Comparison of ENCODE assay signal across 3 fruit fly cellular contexts in the genomic region with DNA sequence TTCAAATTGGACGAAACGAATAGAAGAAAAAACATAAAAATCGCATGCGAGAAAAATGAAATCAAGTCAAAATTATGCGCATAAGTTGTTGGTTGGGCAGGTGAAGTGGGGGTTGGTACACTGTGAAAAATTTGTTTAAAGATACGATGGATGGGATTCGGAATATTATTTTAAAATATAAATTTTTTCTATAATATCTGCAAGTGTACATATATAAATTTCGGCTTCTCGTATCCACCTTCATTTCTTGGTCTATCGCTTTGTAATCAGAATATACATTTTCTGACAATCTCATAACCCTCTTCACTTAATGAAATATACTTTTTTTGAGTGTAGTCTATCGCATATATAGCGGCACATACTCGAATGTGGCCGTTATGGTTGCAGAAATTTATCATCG.
TF ChIP-seq lines count a peak whose summit lies in the region.

No protein-coding gene starts in this region.

- no peak for TF ChIP-seq CTCF in whole organism, embryonic (GFP tag; optimal IDR thresholded peaks at IDR 0.05; lab: Kevin White, UChicago)

TF ChIP-seq in whole organism, embryonic, 481 proteins besides CTCF, POLR2A, EP300 and RAD21 (continues in another document):
- TF ChIP-seq CG34224 (GFP tag; IDR thresholded peaks at IDR 0.05; lab: Robert Waterston, UW; ENCODE audit: partially characterized antibody): no peak
- peak; percentile 53 for TF ChIP-seq Ptx1 (GFP tag; IDR thresholded peaks at IDR 0.05; lab: Robert Waterston, UW)
- peak; percentile 8 for TF ChIP-seq PHDP (tag; optimal IDR thresholded peaks at IDR 0.05; lab: Kevin White, UChicago)
- peak; percentile 0 for TF ChIP-seq bcd (GFP tag; optimal IDR thresholded peaks at IDR 0.05; lab: Kevin White, UChicago)
- peak; percentile 52 for TF ChIP-seq Oli (tag; optimal IDR thresholded peaks at IDR 0.05; lab: Kevin White, UChicago)
- TF ChIP-seq eyg (GFP tag; optimal IDR thresholded peaks at IDR 0.05; lab: Kevin White, UChicago): no peak
- TF ChIP-seq eve (GFP tag; optimal IDR thresholded peaks at IDR 0.05; lab: Kevin White, UChicago): peak in 1 of 2 experiments; percentile 28
- peak; percentile 8 for TF ChIP-seq CG12659 (GFP tag; optimal IDR thresholded peaks at IDR 0.05; lab: Kevin White, UChicago)
- TF ChIP-seq vvl (GFP tag; IDR thresholded peaks at IDR 0.05; lab: Robert Waterston, UW): peak; percentile 77
- TF ChIP-seq sens (GFP tag; lab: Kevin White, UChicago): peak; percentile 61
- TF ChIP-seq CG13424 (tag; optimal IDR thresholded peaks at IDR 0.05; lab: Kevin White, UChicago): peak; percentile 32
- peak; percentile 28 for TF ChIP-seq Meics (GFP tag; optimal IDR thresholded peaks at IDR 0.05; lab: Kevin White, UChicago)
- TF ChIP-seq CG30431 (GFP tag; optimal IDR thresholded peaks at IDR 0.05; lab: Kevin White, UChicago): peak; percentile 4
- TF ChIP-seq Sox102F (GFP tag; optimal IDR thresholded peaks at IDR 0.05; lab: Kevin White, UChicago): peak; percentile 69
- TF ChIP-seq tin (GFP tag; optimal IDR thresholded peaks at IDR 0.05; lab: Kevin White, UChicago): peak; percentile 5
- no peak for TF ChIP-seq pan (optimal IDR thresholded peaks at IDR 0.05; lab: Kevin White, UChicago)
- TF ChIP-seq pan (GFP tag; optimal IDR thresholded peaks at IDR 0.05 in 1 of 2, IDR thresholded peaks at IDR 0.05 in 1 of 2): peak in 1 of 2 experiments; percentile 37
- TF ChIP-seq CG15269 (tag; optimal IDR thresholded peaks at IDR 0.05; lab: Kevin White, UChicago): peak; percentile 55
- peak in 1 of 2 experiments; percentile 58 for TF ChIP-seq Hr51 (GFP tag; optimal IDR thresholded peaks at IDR 0.05; lab: Kevin White, UChicago)
- TF ChIP-seq CG2678 (tag; optimal IDR thresholded peaks at IDR 0.05; lab: Kevin White, UChicago): peak; percentile 32
- TF ChIP-seq CG8944 (GFP tag; optimal IDR thresholded peaks at IDR 0.05; lab: Kevin White, UChicago): no peak
- no peak for TF ChIP-seq Gug (GFP tag; IDR thresholded peaks at IDR 0.05; lab: Robert Waterston, UW)
- peak; percentile 44; the same call in 1 of the 2 replicates for TF ChIP-seq HLH3B (GFP tag; IDR thresholded peaks at IDR 0.05; lab: Robert Waterston, UW)
- TF ChIP-seq CG9817 (tag; optimal IDR thresholded peaks at IDR 0.05; lab: Kevin White, UChicago): peak; percentile 0
- peak; percentile 32 for TF ChIP-seq CG18262 (tag; optimal IDR thresholded peaks at IDR 0.05; lab: Kevin White, UChicago)
- TF ChIP-seq CG17385 (GFP tag; optimal IDR thresholded peaks at IDR 0.05; lab: Kevin White, UChicago): peak; percentile 13
- peak; percentile 2 for TF ChIP-seq CG8388 (GFP tag; optimal IDR thresholded peaks at IDR 0.05; lab: Kevin White, UChicago)
- peak; percentile 17 for TF ChIP-seq Mad (GFP tag; optimal IDR thresholded peaks at IDR 0.05; lab: Kevin White, UChicago)

TF ChIP-seq in whole organism, prepupa, 60 proteins besides CTCF, POLR2A, EP300 and RAD21 (continues in another document):
- TF ChIP-seq CG6792 (GFP tag; optimal IDR thresholded peaks at IDR 0.05; lab: Kevin White, UChicago) (peak; percentile 41), eg (GFP tag; IDR thresholded peaks at IDR 0.05; lab: Robert Waterston, UW) (peak; percentile 79), Eip93F (GFP tag; optimal IDR thresholded peaks at IDR 0.05; lab: Kevin White, UChicago) (no peak), achi (GFP tag; optimal IDR thresholded peaks at IDR 0.05; lab: Kevin White, UChicago) (peak; percentile 58), CG6808 (GFP tag; optimal IDR thresholded peaks at IDR 0.05; lab: Kevin White, UChicago) (no peak), CG31627 (GFP tag; optimal IDR thresholded peaks at IDR 0.05; lab: Kevin White, UChicago) (no peak), CG3919 (GFP tag; optimal IDR thresholded peaks at IDR 0.05; lab: Kevin White, UChicago) (peak; percentile 64), Sox102F (GFP tag; optimal IDR thresholded peaks at IDR 0.05; lab: Kevin White, UChicago) (peak; percentile 16), fd59A (GFP tag; optimal IDR thresholded peaks at IDR 0.05; lab: Kevin White, UChicago) (no peak), Sox14 (GFP tag; optimal IDR thresholded peaks at IDR 0.05; lab: Kevin White, UChicago) (no peak), CG9139 (GFP tag; optimal IDR thresholded peaks at IDR 0.05; lab: Kevin White, UChicago) (no peak), CG7368 (GFP tag; optimal IDR thresholded peaks at IDR 0.05; lab: Kevin White, UChicago) (no peak), CG8119 (GFP tag; IDR thresholded peaks at IDR 0.05; lab: Robert Waterston, UW) (peak; percentile 88), topi (GFP tag; optimal IDR thresholded peaks at IDR 0.05; lab: Kevin White, UChicago) (peak; percentile 33), Ets21C (GFP tag; optimal IDR thresholded peaks at IDR 0.05; lab: Kevin White, UChicago) (no peak), net (GFP tag; optimal IDR thresholded peaks at IDR 0.05; lab: Kevin White, UChicago) (peak; percentile 42), salr (GFP tag; optimal IDR thresholded peaks at IDR 0.05; lab: Kevin White, UChicago) (peak in 1 of 2 experiments; percentile 62), CG15336 (GFP tag; IDR thresholded peaks at IDR 0.05; lab: Robert Waterston, UW) (peak; percentile 85), Ets96B (tag; optimal IDR thresholded peaks at IDR 0.05; lab: Kevin White, UChicago) (no peak), CG6854 (GFP tag; optimal IDR thresholded peaks at IDR 0.05; lab: Kevin White, UChicago) (no peak), Hr38 (GFP tag; optimal IDR thresholded peaks at IDR 0.05; lab: Kevin White, UChicago) (no peak), CG10631 (GFP tag; optimal IDR thresholded peaks at IDR 0.05; lab: Kevin White, UChicago) (peak; percentile 27), Sox15 (GFP tag; optimal IDR thresholded peaks at IDR 0.05; lab: Kevin White, UChicago) (no peak), CG4318 (GFP tag; optimal IDR thresholded peaks at IDR 0.05; lab: Kevin White, UChicago) (peak; percentile 81), CG11294 (GFP tag; IDR thresholded peaks at IDR 0.05; lab: Robert Waterston, UW) (no peak), Met (GFP tag; optimal IDR thresholded peaks at IDR 0.05; lab: Kevin White, UChicago) (peak; percentile 42), cyc (GFP tag; optimal IDR thresholded peaks at IDR 0.05; lab: Kevin White, UChicago) (no peak), Eip78C (GFP tag; lab: Kevin White, UChicago) (peak; percentile 89), vri (GFP tag; optimal IDR thresholded peaks at IDR 0.05; lab: Kevin White, UChicago) (no peak), CG32006 (GFP tag; optimal IDR thresholded peaks at IDR 0.05; lab: Kevin White, UChicago) (peak; percentile 91), lz (GFP tag; optimal IDR thresholded peaks at IDR 0.05; lab: Kevin White, UChicago) (peak; percentile 16), acj6 (GFP tag; optimal IDR thresholded peaks at IDR 0.05; lab: Kevin White, UChicago) (peak; percentile 43)

TF ChIP-seq in whole organism, pupa, 21 proteins besides CTCF, POLR2A, EP300 and RAD21:
- TF ChIP-seq CG34367 (tag; optimal IDR thresholded peaks at IDR 0.05; lab: Kevin White, UChicago) (no peak), CG12605 (GFP tag; IDR thresholded peaks at IDR 0.05; lab: Robert Waterston, UW) (no peak), CG10348 (GFP tag; IDR thresholded peaks at IDR 0.05; lab: Robert Waterston, UW) (0 out of 2 replicates have a peak, but pooled peaks have one; percentile 11), Ets98B (GFP tag; IDR thresholded peaks at IDR 0.05; lab: Robert Waterston, UW) (peak; percentile 76), Pif1A (GFP tag; optimal IDR thresholded peaks at IDR 0.05; lab: Kevin White, UChicago) (peak; percentile 46), CG4496 (GFP tag; IDR thresholded peaks at IDR 0.05; lab: Robert Waterston, UW) (peak; percentile 69; the same call in 2 of the 3 replicates), CG14655 (GFP tag; optimal IDR thresholded peaks at IDR 0.05; lab: Kevin White, UChicago) (peak; percentile 59), EcR (GFP tag; optimal IDR thresholded peaks at IDR 0.05; lab: Kevin White, UChicago) (no peak), D1 (tag; optimal IDR thresholded peaks at IDR 0.05; lab: Kevin White, UChicago) (no peak), CG9948 (tag; optimal IDR thresholded peaks at IDR 0.05; lab: Kevin White, UChicago) (no peak), CG17806 (tag; optimal IDR thresholded peaks at IDR 0.05; lab: Kevin White, UChicago) (no peak), Snoo (tag; optimal IDR thresholded peaks at IDR 0.05; lab: Kevin White, UChicago) (peak; percentile 14), CG15710 (tag; optimal IDR thresholded peaks at IDR 0.05; lab: Kevin White, UChicago) (no peak), CG32121 (GFP tag; IDR thresholded peaks at IDR 0.05; lab: Robert Waterston, UW) (peak; percentile 77), gl (tag; optimal IDR thresholded peaks at IDR 0.05; lab: Kevin White, UChicago) (no peak), CG8301 (tag; optimal IDR thresholded peaks at IDR 0.05; lab: Kevin White, UChicago) (peak; percentile 65), CG8159 (tag; optimal IDR thresholded peaks at IDR 0.05; lab: Kevin White, UChicago) (no peak), Pif1B (GFP tag; optimal IDR thresholded peaks at IDR 0.05; lab: Kevin White, UChicago) (peak; percentile 22), rn (GFP tag; IDR thresholded peaks at IDR 0.05; lab: Robert Waterston, UW) (peak; percentile 45; the same call in 1 of the 2 replicates), CG13204 (GFP tag; optimal IDR thresholded peaks at IDR 0.05; lab: Kevin White, UChicago) (no peak), fd96Ca (GFP tag; IDR thresholded peaks at IDR 0.05; lab: Robert Waterston, UW) (no peak)

Comparison
In these comparisons a context has a peak if more than half of its experiments do, and no peak if none do; other contexts are left out.
1. Of the 7 proteins assayed by ChIP-seq in both whole organism, embryonic and whole organism, prepupa: peak only in whole organism, embryonic: Blimp-1; only in whole organism, prepupa: Gug, Hr39 and Lpt; in both: Sox102F; in neither: 2.